Worm (Caenorhabditis elegans) whole organism, L1 larva: ENCODE data around the gene sqv-7.

ENCODE experiments used
- C04F5.9 ChIP-seq: sonication (generic microtip); optimal IDR thresholded peaks from 2 replicates; lab custom pipeline; 2016; ENCODE audit warnings: missing genetic modification characterization, missing compliant biosample characterization
- C16A3.4 ChIP-seq: fragments of 150-350 bp; optimal IDR thresholded peaks from 2 replicates; lab custom pipeline; 2014; ENCODE audit warnings: missing biosample characterization, missing genetic modification characterization
- F16B12.6 ChIP-seq: fragments of 150-350 bp; optimal IDR thresholded peaks from 2 replicates; lab custom pipeline; 2014; ENCODE audit warnings: missing biosample characterization, missing genetic modification characterization
- aly-2 ChIP-seq: fragments of 150-350 bp; optimal IDR thresholded peaks from 2 replicates; lab custom pipeline; 2014; ENCODE audit warnings: missing biosample characterization, missing genetic modification characterization
- ceh-88 ChIP-seq: fragments of 200-800 bp; sonication (Bioruptor generic); IDR thresholded peaks from 2 replicates; pipeline ENCODE4 v1.3.6; 2022; ENCODE audit warnings: missing genetic modification characterization, missing compliant biosample characterization
- ceh-90 ChIP-seq: sonication (generic microtip); optimal IDR thresholded peaks from 2 replicates; lab custom pipeline; 2016; ENCODE audit warnings: missing genetic modification characterization, missing compliant biosample characterization
- ces-1 ChIP-seq: fragments of 150-350 bp; optimal IDR thresholded peaks from 2 replicates; lab custom pipeline; 2014; ENCODE audit warnings: missing biosample characterization, missing genetic modification reagents, missing genetic modification characterization
- dsc-1 ChIP-seq: sonication (generic microtip); optimal IDR thresholded peaks from 2 replicates; lab custom pipeline; 2016; ENCODE audit warnings: mild to moderate bottlenecking, missing genetic modification characterization, missing compliant biosample characterization
- efl-1 ChIP-seq, 4 experiments: fragments of 150-350 bp; optimal IDR thresholded peaks in 3 of 4; peaks in 1 of 4; 1 replicate in 1 of 4; 2 replicates in 3 of 4; lab custom pipeline; 2014; ENCODE audit warnings: missing biosample characterization in 2 of 4, missing genetic modification characterization in 2 of 4, missing genetic modification reagents in 2 of 4
- ets-5 ChIP-seq: fragments of 200-800 bp; sonication (Bioruptor generic); IDR thresholded peaks from 2 replicates; pipeline ENCODE4 v1.3.6; 2022; ENCODE audit warnings: missing genetic modification characterization, missing compliant biosample characterization
- irx-1 ChIP-seq: sonication (generic microtip); optimal IDR thresholded peaks from 2 replicates; lab custom pipeline; 2016; ENCODE audit warnings: missing genetic modification characterization, missing compliant biosample characterization
- mab-9 ChIP-seq: fragments of 200-800 bp; sonication (Bioruptor generic); IDR thresholded peaks from 2 replicates; pipeline ENCODE4 v1.3.6; 2022; ENCODE audit warnings: missing genetic modification reagents, missing genetic modification characterization, missing compliant biosample characterization
- mdl-1 ChIP-seq, 2 experiments: fragments of 150-350 bp; optimal IDR thresholded peaks; 2 replicates each; lab custom pipeline; 2014 to 2017; ENCODE audit warnings: missing biosample characterization in 2 of 2, missing genetic modification characterization in 2 of 2, inconsistent platforms in 1 of 2
- nhr-11 ChIP-seq: fragments of 150-350 bp; optimal IDR thresholded peaks from 2 replicates; lab custom pipeline; 2014; ENCODE audit warnings: missing biosample characterization, missing genetic modification characterization
- nhr-12 ChIP-seq: sonication (generic microtip); optimal IDR thresholded peaks from 2 replicates; lab custom pipeline; 2017; ENCODE audit warnings: missing biosample characterization, missing genetic modification characterization
- pax-3 ChIP-seq: fragments of 200-800 bp; sonication (Bioruptor generic); optimal IDR thresholded peaks from 2 replicates; lab custom pipeline; 2018; ENCODE audit warnings: mild to moderate bottlenecking, missing genetic modification characterization, moderate library complexity, missing compliant biosample characterization
- pqm-1 ChIP-seq: sonication (generic microtip); optimal IDR thresholded peaks from 3 replicates; lab custom pipeline; 2017; ENCODE audit warnings: missing biosample characterization, missing genetic modification characterization
- sox-4 ChIP-seq: sonication (generic microtip); optimal IDR thresholded peaks from 2 replicates; lab custom pipeline; 2016; ENCODE audit warnings: missing genetic modification characterization, missing compliant biosample characterization
- sup-37 ChIP-seq: fragments of 200-800 bp; sonication (Bioruptor generic); optimal IDR thresholded peaks from 2 replicates; lab custom pipeline; 2018; ENCODE audit warnings: mild to moderate bottlenecking, missing genetic modification characterization, missing compliant biosample characterization
- tbx-2 ChIP-seq: sonication (generic microtip); optimal IDR thresholded peaks from 2 replicates; lab custom pipeline; 2016; ENCODE audit warnings: missing genetic modification characterization, missing compliant biosample characterization
- vab-15 ChIP-seq: sonication (generic microtip); optimal IDR thresholded peaks from 2 replicates; lab custom pipeline; 2017; ENCODE audit warnings: missing genotype, mild to moderate bottlenecking, missing genetic modification characterization, missing compliant biosample characterization

sqv-7 gene

DNA sequence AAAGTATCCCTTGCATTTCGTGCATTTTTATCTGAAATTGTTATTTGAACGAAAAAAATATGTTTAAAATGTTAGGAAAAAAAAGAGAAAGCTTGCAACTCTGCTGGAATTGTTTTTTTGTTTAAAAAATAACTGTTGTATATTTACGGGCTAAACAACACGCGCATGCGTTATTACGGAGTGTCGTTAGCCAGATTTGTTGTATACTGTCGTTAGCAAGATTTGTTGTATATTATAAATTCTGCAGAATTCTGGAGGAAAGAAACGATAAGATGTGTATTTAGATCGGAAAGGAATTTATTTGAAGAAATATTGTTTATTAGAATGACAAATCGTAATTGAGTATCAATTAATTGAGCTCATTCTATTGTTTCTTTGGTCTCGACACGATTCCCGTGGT, 44.9 kb downstream of the sqv-7 start, which contains the start of gene eif-2Bgamma (continued):
- TF ChIP-seq nhr-11 (tag; lab: Kevin White, UChicago) (no peak), pqm-1 (tag; lab: Kevin White, UChicago) (no peak), vab-15 (tag; lab: Kevin White, UChicago) (no peak), efl-1 (optimal IDR thresholded peaks at IDR 0.05; lab: Kevin White, UChicago) (peak; percentile 45 to 59), efl-1 (GFP tag; optimal IDR thresholded peaks at IDR 0.05 in 1 of 2; lab: Kevin White, UChicago) (peak; percentile 51 to 95), aly-2 (tag; lab: Kevin White, UChicago) (no peak), ceh-88 (GFP tag; lab: Robert Waterston, UW) (no peak)

DNA sequence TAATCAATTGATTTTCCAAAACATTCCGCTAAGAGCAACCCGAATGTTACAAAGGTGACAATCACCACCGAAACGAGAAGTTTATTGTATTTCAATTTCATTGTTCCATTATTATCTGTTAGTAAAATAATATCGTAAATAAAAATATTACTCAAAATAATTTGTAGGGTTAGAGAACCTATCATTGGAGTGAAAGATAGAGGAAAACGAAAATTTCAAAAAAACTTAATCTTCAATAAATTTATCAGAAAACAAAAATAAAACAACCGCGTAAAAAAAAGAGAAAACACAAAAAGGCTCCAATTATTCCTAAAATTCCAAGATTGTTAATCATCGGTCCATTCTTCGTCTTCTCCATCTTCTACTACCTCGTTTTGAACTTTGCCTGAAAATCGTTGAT, 46.9 kb downstream of the sqv-7 start, which contains the start of gene tra-2:
TSS of gene tra-2 (minus strand) at position 101 of the 400 bp plus-strand sequence.
- TF ChIP-seq pax-3 (tag; lab: Kevin White, UChicago) (no peak), sox-4 (tag; lab: Kevin White, UChicago) (no peak), irx-1 (tag; lab: Kevin White, UChicago) (no peak), sup-37 (GFP tag; lab: Kevin White, UChicago) (no peak), ets-5 (GFP tag; lab: Robert Waterston, UW) (no peak), C04F5.9 (tag; lab: Kevin White, UChicago) (no peak), mdl-1 (tag; optimal IDR thresholded peaks at IDR 0.05; lab: Kevin White, UChicago) (no peak), F16B12.6 (no peak), pqm-1 (tag; lab: Kevin White, UChicago) (no peak), ceh-90 (tag; lab: Kevin White, UChicago) (no peak), dsc-1 (tag; lab: Kevin White, UChicago) (no peak), ces-1 (GFP tag; lab: Kevin White, UChicago) (no peak), nhr-12 (tag; lab: Kevin White, UChicago) (no peak), tbx-2 (tag; lab: Kevin White, UChicago) (no peak), mab-9 (GFP tag; lab: Robert Waterston, UW) (no peak), C16A3.4 (tag; lab: Kevin White, UChicago) (no peak)
